Worm (Caenorhabditis elegans) whole organism, L3 larva: ENCODE data around the gene try-1.

Experiments used
- R02D3.7 ChIP-seq: fragments of 150-350 bp; optimal IDR thresholded peaks from 2 replicates; lab custom pipeline; 2014; ENCODE audit warnings: missing biosample characterization, missing genetic modification characterization
- ZK546.5 ChIP-seq: sonication (generic microtip); optimal IDR thresholded peaks from 2 replicates; lab custom pipeline; 2017; ENCODE audit warnings: missing biosample characterization, missing genetic modification characterization
- aly-2 ChIP-seq: fragments of 150-350 bp; optimal IDR thresholded peaks from 2 replicates; lab custom pipeline; 2014; ENCODE audit warnings: missing biosample characterization, missing genetic modification characterization
- ama-1 ChIP-seq: fragments of 150-350 bp; optimal IDR thresholded peaks from 2 replicates; lab custom pipeline; 2018
- ceh-16 ChIP-seq: sonication (generic microtip); optimal IDR thresholded peaks from 2 replicates; lab custom pipeline; 2017; ENCODE audit warnings: missing biosample characterization, missing genetic modification characterization
- ceh-28 ChIP-seq: fragments of 150-350 bp; optimal IDR thresholded peaks from 2 replicates; lab custom pipeline; 2014; ENCODE audit warnings: missing biosample characterization, missing genetic modification reagents, missing genetic modification characterization
- ceh-82 ChIP-seq: fragments of 150-350 bp; optimal IDR thresholded peaks from 2 replicates; lab custom pipeline; 2014; ENCODE audit warnings: missing biosample characterization, missing genetic modification characterization
- ceh-9 ChIP-seq: sonication (generic microtip); optimal IDR thresholded peaks from 2 replicates; lab custom pipeline; 2018; ENCODE audit warnings: missing biosample characterization, missing genetic modification characterization
- daf-12 ChIP-seq: fragments of 150-350 bp; optimal IDR thresholded peaks from 2 replicates; lab custom pipeline; 2014; ENCODE audit warnings: missing biosample characterization, missing genetic modification reagents, missing genetic modification characterization
- egl-27 ChIP-seq: sonication (generic microtip); optimal IDR thresholded peaks from 4 replicates; lab custom pipeline; 2017; ENCODE audit warnings: missing biosample characterization, missing genetic modification reagents, missing genetic modification characterization
- egl-5 ChIP-seq: fragments of 150-350 bp; optimal IDR thresholded peaks from 2 replicates; lab custom pipeline; 2017; ENCODE audit warnings: missing biosample characterization, missing genetic modification reagents, missing genetic modification characterization, inconsistent platforms
- elt-1 ChIP-seq: fragments of 150-350 bp; optimal IDR thresholded peaks from 2 replicates; lab custom pipeline; 2014; ENCODE audit warnings: missing biosample characterization, missing genetic modification characterization
- elt-2 ChIP-seq: sonication (generic microtip); optimal IDR thresholded peaks from 2 replicates; lab custom pipeline; 2016; ENCODE audit warnings: missing genetic modification reagents, mild to moderate bottlenecking, missing genetic modification characterization, missing compliant biosample characterization
- elt-3 ChIP-seq, 3 experiments: fragments of 150-350 bp in 1 of 3; sonication (generic microtip) in 2 of 3; optimal IDR thresholded peaks; 2 replicates in 2 of 3; 4 replicates in 1 of 3; lab custom pipeline; 2014 to 2017; ENCODE audit warnings: missing biosample characterization in 3 of 3, missing genetic modification characterization in 3 of 3
- eor-1 ChIP-seq, 2 experiments: fragments of 150-350 bp; optimal IDR thresholded peaks; 2 replicates each; lab custom pipeline; 2014 to 2018; ENCODE audit warnings: missing biosample characterization in 2 of 2, missing genetic modification characterization in 2 of 2
- fkh-10 ChIP-seq: sonication (generic microtip); optimal IDR thresholded peaks from 2 replicates; lab custom pipeline; 2017; ENCODE audit warnings: missing biosample characterization, missing genetic modification reagents, missing genetic modification characterization
- fos-1 ChIP-seq: fragments of 150-350 bp; optimal IDR thresholded peaks from 2 replicates; lab custom pipeline; 2014; ENCODE audit warnings: missing biosample characterization, missing genetic modification characterization
- hmg-11 ChIP-seq: sonication (generic microtip); optimal IDR thresholded peaks from 2 replicates; lab custom pipeline; 2016; ENCODE audit warnings: missing genetic modification characterization, missing compliant biosample characterization
- jun-1 ChIP-seq: fragments of 150-350 bp; optimal IDR thresholded peaks from 2 replicates; lab custom pipeline; 2014; ENCODE audit warnings: missing biosample characterization, missing genetic modification reagents, missing genetic modification characterization
- lin-15B ChIP-seq: fragments of 150-350 bp; optimal IDR thresholded peaks from 2 replicates; lab custom pipeline; 2014; ENCODE audit warnings: missing biosample characterization, missing genetic modification characterization
- lin-39 ChIP-seq: fragments of 150-350 bp; optimal IDR thresholded peaks from 2 replicates; lab custom pipeline; 2018; ENCODE audit warnings: missing biosample characterization, missing genetic modification reagents, missing genetic modification characterization
- lsy-12 ChIP-seq: sonication (generic microtip); optimal IDR thresholded peaks from 2 replicates; lab custom pipeline; 2016; ENCODE audit warnings: mild to moderate bottlenecking, missing genetic modification characterization, missing compliant biosample characterization
- mml-1 ChIP-seq: fragments of 150-350 bp; sonication (generic microtip); optimal IDR thresholded peaks from 3 replicates; lab custom pipeline; 2014; ENCODE audit warnings: missing biosample characterization, missing genetic modification characterization
- nfya-1 ChIP-seq: sonication (generic microtip); optimal IDR thresholded peaks from 2 replicates; lab custom pipeline; 2017; ENCODE audit warnings: missing genetic modification characterization, mild to moderate bottlenecking, missing compliant biosample characterization, antibody characterized with exemption, moderate library complexity; ENCODE audit not compliant: insufficient read depth
- nhr-11 ChIP-seq: fragments of 150-350 bp; optimal IDR thresholded peaks from 2 replicates; lab custom pipeline; 2014; ENCODE audit warnings: missing biosample characterization, missing genetic modification characterization
- nhr-12 ChIP-seq: fragments of 150-350 bp; optimal IDR thresholded peaks from 2 replicates; lab custom pipeline; 2014; ENCODE audit warnings: missing biosample characterization, missing genetic modification characterization
- nhr-23 ChIP-seq: fragments of 150-350 bp; optimal IDR thresholded peaks from 2 replicates; lab custom pipeline; 2014; ENCODE audit warnings: missing biosample characterization, missing genetic modification reagents, missing genetic modification characterization
- nhr-25 ChIP-seq: sonication (generic microtip); optimal IDR thresholded peaks from 2 replicates; lab custom pipeline; 2017; ENCODE audit warnings: missing biosample characterization, missing genetic modification characterization
- nhr-28 ChIP-seq: fragments of 150-350 bp; optimal IDR thresholded peaks from 2 replicates; lab custom pipeline; 2014; ENCODE audit warnings: missing biosample characterization, missing genetic modification characterization
- nhr-43 ChIP-seq: sonication (generic microtip); optimal IDR thresholded peaks from 2 replicates; lab custom pipeline; 2016; ENCODE audit warnings: mild to moderate bottlenecking, missing genetic modification characterization, missing compliant biosample characterization; ENCODE audit not compliant: poor library complexity, severe bottlenecking
- nhr-67 ChIP-seq: fragments of 150-350 bp; optimal IDR thresholded peaks from 2 replicates; lab custom pipeline; 2014; ENCODE audit warnings: missing biosample characterization, missing genetic modification characterization
- nhr-76 ChIP-seq: fragments of 150-350 bp; sonication (generic microtip); optimal IDR thresholded peaks from 5 replicates; lab custom pipeline; 2014; ENCODE audit warnings: missing biosample characterization, missing genetic modification characterization
- nhr-77 ChIP-seq: fragments of 150-350 bp; optimal IDR thresholded peaks from 2 replicates; lab custom pipeline; 2014; ENCODE audit warnings: missing biosample characterization, missing genetic modification characterization
- pha-4 ChIP-seq: fragments of 150-350 bp; optimal IDR thresholded peaks from 2 replicates; lab custom pipeline; 2014; ENCODE audit warnings: missing biosample characterization, missing genetic modification reagents, missing genetic modification characterization
- pqm-1 ChIP-seq: fragments of 150-350 bp; optimal IDR thresholded peaks from 2 replicates; lab custom pipeline; 2017; ENCODE audit warnings: missing biosample characterization, missing genetic modification characterization, inconsistent platforms
- sea-2 ChIP-seq: fragments of 150-350 bp; sonication (generic microtip); optimal IDR thresholded peaks from 4 replicates; lab custom pipeline; 2014; ENCODE audit warnings: missing biosample characterization, missing genetic modification reagents, missing genetic modification characterization
- skn-1 ChIP-seq: fragments of 150-350 bp; optimal IDR thresholded peaks from 2 replicates; lab custom pipeline; 2014; ENCODE audit warnings: missing biosample characterization, missing genetic modification characterization
- snpc-4 ChIP-seq: fragments of 150-350 bp; optimal IDR thresholded peaks from 2 replicates; lab custom pipeline; 2014; ENCODE audit warnings: missing biosample characterization, missing genetic modification characterization
- tbx-2 ChIP-seq: sonication (generic microtip); optimal IDR thresholded peaks from 2 replicates; lab custom pipeline; 2016; ENCODE audit warnings: mild to moderate bottlenecking, missing genetic modification characterization, missing compliant biosample characterization
- unc-39 ChIP-seq: sonication (generic microtip); optimal IDR thresholded peaks from 4 replicates; lab custom pipeline; 2017; ENCODE audit warnings: missing biosample characterization, missing genetic modification characterization
- unc-62 ChIP-seq: fragments of 150-350 bp; sonication (generic microtip); optimal IDR thresholded peaks from 4 replicates; lab custom pipeline; 2014; ENCODE audit warnings: missing biosample characterization, missing genetic modification reagents, missing genetic modification characterization
- ztf-11 ChIP-seq: fragments of 150-350 bp; optimal IDR thresholded peaks from 2 replicates; lab custom pipeline; 2014; ENCODE audit warnings: missing biosample characterization, missing genetic modification characterization
- ztf-4 ChIP-seq: fragments of 150-350 bp; optimal IDR thresholded peaks from 2 replicates; lab custom pipeline; 2014; ENCODE audit warnings: missing biosample characterization, missing genetic modification characterization

The try-1 gene

DNA sequence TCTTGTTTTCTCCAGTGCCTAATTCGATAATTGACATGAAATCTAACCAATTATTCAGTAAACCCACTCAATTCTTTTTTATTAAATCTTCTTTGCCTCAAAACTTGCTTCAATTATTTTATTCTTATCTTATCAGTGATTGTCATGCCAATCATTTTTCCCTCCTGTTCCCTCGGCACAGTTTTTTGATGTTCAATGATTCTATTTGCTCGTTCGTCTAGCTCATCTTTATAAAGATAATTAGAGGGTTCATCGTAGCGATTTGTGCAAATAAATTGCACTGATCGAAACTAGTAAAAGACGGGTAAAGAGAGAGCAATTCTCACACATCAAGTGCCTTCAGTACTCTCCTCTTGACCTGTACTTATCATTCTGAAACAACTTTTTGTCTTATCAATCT lies 18.3 kb upstream of the try-1 start:
- TF ChIP-seq ceh-16 (tag; lab: Kevin White, UChicago) (no peak), elt-2 (peak; percentile 86), pha-4 (tag; lab: Kevin White, UChicago) (peak; percentile 6)

- TF ChIP-seq pqm-1 (tag; lab: Kevin White, UChicago) (peak; percentile 48), elt-2 (peak; percentile 88), aly-2 (tag; lab: Kevin White, UChicago) (no peak)
Observed at ce11 chrII:4966576-4966975, 17.2 kb upstream of the try-1 start.

ce11 chrII:4960690-4961089 lies 11.4 kb upstream of the try-1 start:
- TF ChIP-seq elt-2 (peak; percentile 95), ama-1 (lab: Kevin White, UChicago) (no peak), pqm-1 (tag; lab: Kevin White, UChicago) (peak; percentile 60), nhr-76 (tag; lab: Kevin White, UChicago) (peak; percentile 65), elt-3 (tag; optimal IDR thresholded peaks at IDR 0.05; lab: Kevin White, UChicago) (no peak), nhr-23 (peak; percentile 35)

- TF ChIP-seq skn-1 (peak; percentile 34), elt-1 (no peak), pha-4 (tag; lab: Kevin White, UChicago) (peak; percentile 42), lin-15B (tag; lab: Kevin White, UChicago) (peak; percentile 49), lin-39 (peak; percentile 38), ztf-4 (tag; lab: Kevin White, UChicago) (no peak), nfya-1 (tag; lab: Kevin White, UChicago) (peak; percentile 15), ZK546.5 (no peak), lsy-12 (tag; lab: Kevin White, UChicago) (no peak), elt-2 (peak; percentile 15), R02D3.7 (no peak), ztf-11 (tag; lab: Kevin White, UChicago) (no peak), nhr-23 (no peak), nhr-77 (tag; lab: Kevin White, UChicago) (no peak), ama-1 (lab: Kevin White, UChicago) (no peak), nhr-76 (tag; lab: Kevin White, UChicago) (no peak), unc-62 (GFP tag; lab: Kevin White, UChicago) (no peak), fos-1 (tag; lab: Kevin White, UChicago) (no peak), daf-12 (tag; lab: Kevin White, UChicago) (no peak), jun-1 (tag; lab: Kevin White, UChicago) (no peak), nhr-12 (tag; lab: Kevin White, UChicago) (no peak), ceh-16 (tag; lab: Kevin White, UChicago) (no peak), nhr-28 (tag; lab: Kevin White, UChicago) (no peak), hmg-11 (peak; percentile 12), nhr-43 (tag; lab: Kevin White, UChicago) (no peak), nhr-11 (tag; lab: Kevin White, UChicago) (no peak), nhr-25 (tag; lab: Kevin White, UChicago) (peak; percentile 28), fkh-10 (no peak)
- TF ChIP-seq, all 47 proteins: peak for 8
Observed at ce11 chrII:4959719-4960118, 10.4 kb upstream of the try-1 start, which contains the start of gene ulp-2. Gene ulp-2 (minus strand): TSS chrII:4959876.

- TF ChIP-seq ceh-28 (tag; lab: Kevin White, UChicago) (peak; percentile 8), ceh-9 (tag; lab: Kevin White, UChicago) (no peak), nhr-43 (tag; lab: Kevin White, UChicago) (peak; percentile 2), mml-1 (tag; lab: Kevin White, UChicago) (no peak), jun-1 (tag; lab: Kevin White, UChicago) (no peak), eor-1 (tag; optimal IDR thresholded peaks at IDR 0.05; lab: Kevin White, UChicago) (no peak), egl-27 (tag; lab: Kevin White, UChicago) (no peak), unc-39 (tag; lab: Kevin White, UChicago) (no peak), ceh-82 (tag; lab: Kevin White, UChicago) (no peak), aly-2 (tag; lab: Kevin White, UChicago) (no peak), ama-1 (lab: Kevin White, UChicago) (peak; percentile 5), hmg-11 (no peak), sea-2 (GFP tag; lab: Kevin White, UChicago) (no peak), nhr-11 (tag; lab: Kevin White, UChicago) (no peak), elt-2 (peak; percentile 75), ztf-4 (tag; lab: Kevin White, UChicago) (no peak), nhr-12 (tag; lab: Kevin White, UChicago) (no peak), ztf-11 (tag; lab: Kevin White, UChicago) (no peak), fos-1 (tag; lab: Kevin White, UChicago) (no peak), nhr-77 (tag; lab: Kevin White, UChicago) (no peak), egl-5 (tag; lab: Kevin White, UChicago) (no peak), pha-4 (tag; lab: Kevin White, UChicago) (peak; percentile 87), ceh-16 (tag; lab: Kevin White, UChicago) (no peak), nhr-67 (tag; lab: Kevin White, UChicago) (no peak), nhr-25 (tag; lab: Kevin White, UChicago) (peak; percentile 70), tbx-2 (tag; lab: Kevin White, UChicago) (no peak), snpc-4 (tag; lab: Kevin White, UChicago) (no peak), lin-15B (tag; lab: Kevin White, UChicago) (peak; percentile 62), nfya-1 (tag; lab: Kevin White, UChicago) (peak; percentile 79), nhr-76 (tag; lab: Kevin White, UChicago) (no peak), daf-12 (tag; lab: Kevin White, UChicago) (no peak)
Observed at ce11 chrII:4955353-4955752, 6.0 kb upstream of the try-1 start, which contains the start of gene pbs-3. Gene pbs-3 (minus strand): TSS chrII:4955427.
